Fruit fly (Drosophila melanogaster): ENCODE measurements around the gene CG13247.
A peak's percentile ranks its signal among the peaks of the same experiment; 100 is the strongest.

dm6 chr3L:20402665-20403492 lies 32.8 kb downstream of the CG13247 start:
- TF ChIP-seq h (optimal IDR thresholded peaks at IDR 0.05) (no peak), insv (optimal IDR thresholded peaks at IDR 0.05) (no peak), Sin3A (optimal IDR thresholded peaks at IDR 0.05) (no peak), psq (optimal IDR thresholded peaks at IDR 0.05) (peak; percentile 83), Myc (optimal IDR thresholded peaks at IDR 0.05) (no peak), ttk (optimal IDR thresholded peaks at IDR 0.05) (no peak)
